In genomic region chr2L:11189116-11189449, dm6 we compare ENCODE assay signal across 3 fruit fly cellular contexts.
TF ChIP-seq lines count a peak whose summit lies in the region.

No protein-coding gene starts in this region.

TF ChIP-seq in whole organism, embryonic, 481 proteins besides CTCF, POLR2A, EP300 and RAD21 (continued from another document and continues in another):
- no peak for TF ChIP-seq fd64A (GFP tag; optimal IDR thresholded peaks at IDR 0.05; lab: Kevin White, UChicago)
- TF ChIP-seq PHDP (tag; optimal IDR thresholded peaks at IDR 0.05; lab: Kevin White, UChicago): peak; percentile 56
- peak; percentile 46 for TF ChIP-seq CG15601 (tag; optimal IDR thresholded peaks at IDR 0.05; lab: Kevin White, UChicago)
- no peak for TF ChIP-seq CG8478 (optimal IDR thresholded peaks at IDR 0.05; lab: Kevin White, UChicago)
- peak; percentile 67 for TF ChIP-seq grau (tag; optimal IDR thresholded peaks at IDR 0.05; lab: Kevin White, UChicago)
- no peak for TF ChIP-seq ftz-f1 (GFP tag; optimal IDR thresholded peaks at IDR 0.05; lab: Kevin White, UChicago)
- no peak for TF ChIP-seq Optix (GFP tag; IDR thresholded peaks at IDR 0.05; lab: Robert Waterston, UW)
- no peak for TF ChIP-seq HmgD (GFP tag; optimal IDR thresholded peaks at IDR 0.05; lab: Kevin White, UChicago)
- TF ChIP-seq onecut (GFP tag; IDR thresholded peaks at IDR 0.05; lab: Robert Waterston, UW): no peak
- TF ChIP-seq CG14710 (tag; optimal IDR thresholded peaks at IDR 0.05; lab: Kevin White, UChicago): peak; percentile 70
- TF ChIP-seq az2 (GFP tag; optimal IDR thresholded peaks at IDR 0.05; lab: Kevin White, UChicago): peak; percentile 60
- TF ChIP-seq CG17829 (tag; optimal IDR thresholded peaks at IDR 0.05; lab: Kevin White, UChicago): peak; percentile 67
- no peak for TF ChIP-seq CG9437 (GFP tag; optimal IDR thresholded peaks at IDR 0.05; lab: Kevin White, UChicago)
- TF ChIP-seq Spps (tag; optimal IDR thresholded peaks at IDR 0.05; lab: Kevin White, UChicago): peak; percentile 53
- no peak for TF ChIP-seq br (optimal IDR thresholded peaks at IDR 0.05; lab: Kevin White, UChicago)
- peak; percentile 51 for TF ChIP-seq ssp (GFP tag; IDR thresholded peaks at IDR 0.05; lab: Robert Waterston, UW)
- TF ChIP-seq CG7556 (GFP tag; optimal IDR thresholded peaks at IDR 0.05; lab: Kevin White, UChicago): peak; percentile 55
- TF ChIP-seq dmrt99B (tag; optimal IDR thresholded peaks at IDR 0.05; lab: Kevin White, UChicago): peak; percentile 13
- TF ChIP-seq CG17328 (GFP tag; IDR thresholded peaks at IDR 0.05; lab: Robert Waterston, UW): peak; percentile 75
- TF ChIP-seq CG15696 (tag; optimal IDR thresholded peaks at IDR 0.05; lab: Kevin White, UChicago): peak; percentile 62
- peak; percentile 35 for TF ChIP-seq tin (GFP tag; optimal IDR thresholded peaks at IDR 0.05; lab: Kevin White, UChicago)
- TF ChIP-seq CG1529 (GFP tag; optimal IDR thresholded peaks at IDR 0.05; lab: Kevin White, UChicago): peak; percentile 12
- no peak for TF ChIP-seq mirr (GFP tag; optimal IDR thresholded peaks at IDR 0.05; lab: Kevin White, UChicago)
- TF ChIP-seq Oli (tag; optimal IDR thresholded peaks at IDR 0.05; lab: Kevin White, UChicago): peak; percentile 52
- no peak for TF ChIP-seq CG3726 (GFP tag; IDR thresholded peaks at IDR 0.05; lab: Robert Waterston, UW)
- peak; percentile 76 for TF ChIP-seq row (GFP tag; IDR thresholded peaks at IDR 0.05; lab: Robert Waterston, UW)
- TF ChIP-seq gcm (GFP tag; optimal IDR thresholded peaks at IDR 0.05; lab: Kevin White, UChicago): peak; percentile 55
- TF ChIP-seq CG13123 (GFP tag; optimal IDR thresholded peaks at IDR 0.05; lab: Kevin White, UChicago): peak; percentile 15
- peak; percentile 67; the same call in 2 of the 3 replicates for TF ChIP-seq otp (GFP tag; IDR thresholded peaks at IDR 0.05; lab: Robert Waterston, UW)
- TF ChIP-seq CoRest (tag; optimal IDR thresholded peaks at IDR 0.05; lab: Kevin White, UChicago): peak; percentile 45
- no peak for TF ChIP-seq CG15073 (GFP tag; optimal IDR thresholded peaks at IDR 0.05; lab: Kevin White, UChicago)
- TF ChIP-seq Hmr (GFP tag; optimal IDR thresholded peaks at IDR 0.05; lab: Kevin White, UChicago): no peak
- TF ChIP-seq tio (GFP tag; optimal IDR thresholded peaks at IDR 0.05; lab: Kevin White, UChicago): peak; percentile 55
- peak; percentile 69 for TF ChIP-seq CG17361 (GFP tag; IDR thresholded peaks at IDR 0.05; lab: Robert Waterston, UW)
- peak; percentile 43; the same call in 1 of the 2 replicates for TF ChIP-seq E2f1 (GFP tag; IDR thresholded peaks at IDR 0.05; lab: Robert Waterston, UW)
- no peak for TF ChIP-seq CG1832 (GFP tag; optimal IDR thresholded peaks at IDR 0.05; lab: Kevin White, UChicago)
- TF ChIP-seq CG3065 (GFP tag; optimal IDR thresholded peaks at IDR 0.05; lab: Kevin White, UChicago): peak; percentile 9
- peak; percentile 53 for TF ChIP-seq CG6689 (GFP tag; IDR thresholded peaks at IDR 0.05; lab: Robert Waterston, UW)
- peak; percentile 67 for TF ChIP-seq trem (tag; optimal IDR thresholded peaks at IDR 0.05; lab: Kevin White, UChicago)
- TF ChIP-seq cas (GFP tag; IDR thresholded peaks at IDR 0.05; lab: Robert Waterston, UW): no peak
- TF ChIP-seq CG30431 (GFP tag; optimal IDR thresholded peaks at IDR 0.05; lab: Kevin White, UChicago): peak; percentile 43
- TF ChIP-seq dmrt11E (tag; optimal IDR thresholded peaks at IDR 0.05; lab: Kevin White, UChicago): peak; percentile 95
- TF ChIP-seq Xrp1 (GFP tag; IDR thresholded peaks at IDR 0.05; lab: Robert Waterston, UW): peak; percentile 86
- TF ChIP-seq CG13894 (tag; optimal IDR thresholded peaks at IDR 0.05; lab: Kevin White, UChicago): no peak
- peak; percentile 66 for TF ChIP-seq Ssrp (tag; optimal IDR thresholded peaks at IDR 0.05; lab: Kevin White, UChicago)

TF ChIP-seq in whole organism, prepupa, 60 proteins besides CTCF, POLR2A, EP300 and RAD21 (continued from another document):
- peak; percentile 53 for TF ChIP-seq CG8632 (GFP tag; optimal IDR thresholded peaks at IDR 0.05; lab: Kevin White, UChicago)
- TF ChIP-seq achi (GFP tag; optimal IDR thresholded peaks at IDR 0.05; lab: Kevin White, UChicago): peak; percentile 54
- no peak for TF ChIP-seq Hr4 (GFP tag; optimal IDR thresholded peaks at IDR 0.05; lab: Kevin White, UChicago)
- no peak for TF ChIP-seq CG11762 (GFP tag; optimal IDR thresholded peaks at IDR 0.05; lab: Kevin White, UChicago; ENCODE audit: insufficient read depth)
- no peak for TF ChIP-seq CG3032 (tag; optimal IDR thresholded peaks at IDR 0.05; lab: Kevin White, UChicago)
- no peak for TF ChIP-seq CG8119 (GFP tag; IDR thresholded peaks at IDR 0.05; lab: Robert Waterston, UW)
- peak; percentile 56 for TF ChIP-seq Eip75B (GFP tag; optimal IDR thresholded peaks at IDR 0.05; lab: Kevin White, UChicago)
- peak; percentile 58 for TF ChIP-seq Met (GFP tag; optimal IDR thresholded peaks at IDR 0.05; lab: Kevin White, UChicago)
- peak; percentile 15 for TF ChIP-seq CG8319 (GFP tag; optimal IDR thresholded peaks at IDR 0.05; lab: Kevin White, UChicago)
- no peak for TF ChIP-seq CG11294 (GFP tag; IDR thresholded peaks at IDR 0.05; lab: Robert Waterston, UW)
- TF ChIP-seq Ets96B (tag; optimal IDR thresholded peaks at IDR 0.05; lab: Kevin White, UChicago): peak; percentile 36
- no peak for TF ChIP-seq CG6854 (GFP tag; optimal IDR thresholded peaks at IDR 0.05; lab: Kevin White, UChicago)
- no peak for TF ChIP-seq CG15336 (GFP tag; IDR thresholded peaks at IDR 0.05; lab: Robert Waterston, UW)
- TF ChIP-seq Sox102F (GFP tag; optimal IDR thresholded peaks at IDR 0.05; lab: Kevin White, UChicago): peak; percentile 66
- peak; percentile 56 for TF ChIP-seq acj6 (GFP tag; optimal IDR thresholded peaks at IDR 0.05; lab: Kevin White, UChicago)
- peak; percentile 16 for TF ChIP-seq lz (GFP tag; optimal IDR thresholded peaks at IDR 0.05; lab: Kevin White, UChicago)
- TF ChIP-seq CG31627 (GFP tag; optimal IDR thresholded peaks at IDR 0.05; lab: Kevin White, UChicago): peak; percentile 47
- peak; percentile 66 for TF ChIP-seq OdsH (GFP tag; optimal IDR thresholded peaks at IDR 0.05; lab: Kevin White, UChicago)
- TF ChIP-seq CG9139 (GFP tag; optimal IDR thresholded peaks at IDR 0.05; lab: Kevin White, UChicago): no peak
- TF ChIP-seq CG7368 (GFP tag; optimal IDR thresholded peaks at IDR 0.05; lab: Kevin White, UChicago): no peak
- TF ChIP-seq CG4318 (GFP tag; optimal IDR thresholded peaks at IDR 0.05; lab: Kevin White, UChicago): no peak
- no peak for TF ChIP-seq Blimp-1 (GFP tag; optimal IDR thresholded peaks at IDR 0.05; lab: Kevin White, UChicago)
- TF ChIP-seq Ets21C (GFP tag; optimal IDR thresholded peaks at IDR 0.05; lab: Kevin White, UChicago): peak; percentile 3
- no peak for TF ChIP-seq Lpt (GFP tag; optimal IDR thresholded peaks at IDR 0.05; lab: Kevin White, UChicago)
- peak; percentile 59 for TF ChIP-seq Hr39 (GFP tag; optimal IDR thresholded peaks at IDR 0.05; lab: Kevin White, UChicago)
- TF ChIP-seq fkh (GFP tag; optimal IDR thresholded peaks at IDR 0.05; lab: Kevin White, UChicago): no peak
- peak; percentile 32 for TF ChIP-seq net (GFP tag; optimal IDR thresholded peaks at IDR 0.05; lab: Kevin White, UChicago)
- TF ChIP-seq CG34406 (GFP tag; optimal IDR thresholded peaks at IDR 0.05; lab: Kevin White, UChicago): peak; percentile 70
- TF ChIP-seq Sox14 (GFP tag; optimal IDR thresholded peaks at IDR 0.05; lab: Kevin White, UChicago): peak; percentile 16
- peak; percentile 83 for TF ChIP-seq esn (GFP tag; optimal IDR thresholded peaks at IDR 0.05; lab: Kevin White, UChicago)
- no peak for TF ChIP-seq fd85E (GFP tag; optimal IDR thresholded peaks at IDR 0.05; lab: Kevin White, UChicago)
- peak; percentile 34 for TF ChIP-seq cyc (GFP tag; optimal IDR thresholded peaks at IDR 0.05; lab: Kevin White, UChicago)
- peak; percentile 53 for TF ChIP-seq CG10631 (GFP tag; optimal IDR thresholded peaks at IDR 0.05; lab: Kevin White, UChicago)
- TF ChIP-seq Eip93F (GFP tag; optimal IDR thresholded peaks at IDR 0.05; lab: Kevin White, UChicago): no peak
- peak; percentile 75 for TF ChIP-seq Smox (GFP tag; optimal IDR thresholded peaks at IDR 0.05; lab: Kevin White, UChicago)
- TF ChIP-seq CG10669 (GFP tag; optimal IDR thresholded peaks at IDR 0.05; lab: Kevin White, UChicago): peak; percentile 19

TF ChIP-seq in whole organism, wandering third instar larva, 38 proteins besides CTCF, POLR2A, EP300 and RAD21 (continued from another document):
- TF ChIP-seq dl (GFP tag; optimal IDR thresholded peaks at IDR 0.05; lab: Kevin White, UChicago; ENCODE audit: insufficient read depth in 1 of 2, partially characterized antibody in 2 of 2): no peak
- TF ChIP-seq psq (GFP tag; optimal IDR thresholded peaks at IDR 0.05; lab: Kevin White, UChicago): peak; percentile 78
- no peak for TF ChIP-seq brk (GFP tag; optimal IDR thresholded peaks at IDR 0.05; lab: Kevin White, UChicago)
- no peak for TF ChIP-seq pan (optimal IDR thresholded peaks at IDR 0.05; lab: Kevin White, UChicago)
- no peak for TF ChIP-seq CG32264 (GFP tag; optimal IDR thresholded peaks at IDR 0.05; lab: Kevin White, UChicago)
- TF ChIP-seq Abd-B (GFP tag; optimal IDR thresholded peaks at IDR 0.05; lab: Kevin White, UChicago): no peak
- TF ChIP-seq foxo (GFP tag; optimal IDR thresholded peaks at IDR 0.05; lab: Kevin White, UChicago): peak in 1 of 2 experiments; percentile 54
